Fruit fly (Drosophila melanogaster) S2 (cell line): ENCODE measurements around the gene MED1.

Experiments used
- CG8478 ChIP-seq: fragments of >200 bp; optimal IDR thresholded peaks from 2 replicates; lab custom pipeline; 2018
- CTCF ChIP-seq, 2 experiments: fragments of >200 bp; optimal IDR thresholded peaks; 2 replicates each; lab custom pipeline; 2018

- TF ChIP-seq CG8478 (lab: Kevin White, UChicago) = no peak
- no peak for TF ChIP-seq CTCF (optimal IDR thresholded peaks at IDR 0.05; lab: Kevin White, UChicago)
Observed at dm6 chr3L:21602275-21602674, 32.0 kb downstream of the MED1 start.
